Worm (Caenorhabditis elegans): ENCODE data around the gene prdm-14.

- TF ChIP-seq dpl-1 (GFP tag; optimal IDR thresholded peaks at IDR 0.05) (no peak), lsy-2 (tag; optimal IDR thresholded peaks at IDR 0.05) (no peak), nhr-28 (tag; optimal IDR thresholded peaks at IDR 0.05) (no peak), lin-15B (tag; optimal IDR thresholded peaks at IDR 0.05) (no peak), unc-39 (tag; optimal IDR thresholded peaks at IDR 0.05) (no peak), aly-2 (tag; optimal IDR thresholded peaks at IDR 0.05) (no peak), nhr-10 (tag; optimal IDR thresholded peaks at IDR 0.05) (no peak), jun-1 (tag; optimal IDR thresholded peaks at IDR 0.05) (no peak), nhr-77 (tag; optimal IDR thresholded peaks at IDR 0.05) (no peak), ces-1 (GFP tag; optimal IDR thresholded peaks at IDR 0.05) (no peak), snpc-4 (tag; optimal IDR thresholded peaks at IDR 0.05) (no peak), duxl-1 (tag; optimal IDR thresholded peaks at IDR 0.05; ENCODE audit: poor library complexity) (no peak), gei-8 (GFP tag; optimal IDR thresholded peaks at IDR 0.05) (no peak)
Observed at ce11 chrX:9014451-9014850, 31.6 kb upstream of the prdm-14 start.

Measured in whole organism, L4 larva.